Fruit fly (Drosophila melanogaster) whole organism, embryonic: ENCODE data around the gene CG7607.
A peak's percentile ranks its signal among the peaks of the same experiment; 100 is the strongest.

Experiments
- Aef1 ChIP-seq: fragments of 200-800 bp; sonication (Bioruptor generic); IDR thresholded peaks from 3 replicates; pipeline ENCODE4 v1.3.6; 2022; ENCODE audit warnings: missing biosample characterization, missing genetic modification characterization
- CG10209 ChIP-seq: fragments of 200-800 bp; sonication (Bioruptor generic); optimal IDR thresholded peaks from 3 replicates; lab custom pipeline; 2017; ENCODE audit warnings: missing biosample characterization, mild to moderate bottlenecking, missing genetic modification characterization, missing genetic modification reagents
- CG11456 ChIP-seq: fragments of 200-800 bp; sonication (Bioruptor generic); IDR thresholded peaks from 3 replicates; pipeline ENCODE4 v1.3.6; 2022; ENCODE audit warnings: missing biosample characterization, missing genetic modification characterization
- CG14667 ChIP-seq: fragments of 200-800 bp; sonication (Bioruptor generic); IDR thresholded peaks from 2 replicates; pipeline ENCODE4 v1.3.6; 2022; ENCODE audit warnings: missing biosample characterization, missing genetic modification characterization
- CG15011 ChIP-seq: fragments of 200-800 bp; sonication (Bioruptor generic); optimal IDR thresholded peaks from 3 replicates; lab custom pipeline; 2018; ENCODE audit warnings: missing biosample characterization, mild to moderate bottlenecking, missing genetic modification characterization
- CG30431 ChIP-seq: fragments of 200-800 bp; sonication (Bioruptor generic); optimal IDR thresholded peaks from 2 replicates; lab custom pipeline; 2017; ENCODE audit warnings: missing biosample characterization, missing genetic modification characterization
- CG4424 ChIP-seq: fragments of 200-800 bp; sonication (Bioruptor generic); optimal IDR thresholded peaks from 3 replicates; lab custom pipeline; 2016; ENCODE audit warnings: missing biosample characterization, missing genetic modification characterization
- CG6683 ChIP-seq: fragments of 200-800 bp; sonication (Bioruptor generic); optimal IDR thresholded peaks from 2 replicates; lab custom pipeline; 2017; ENCODE audit warnings: missing biosample characterization, mild to moderate bottlenecking, missing genetic modification characterization, missing genetic modification reagents
- CG6791 ChIP-seq: fragments of 200-800 bp; sonication (Bioruptor generic); IDR thresholded peaks from 3 replicates; pipeline ENCODE4 v1.3.6; 2022; ENCODE audit warnings: missing biosample characterization, missing genetic modification characterization; ENCODE audit not compliant: partially characterized antibody
- CG7271 ChIP-seq: fragments of 200-800 bp; sonication (Bioruptor generic); optimal IDR thresholded peaks from 2 replicates; lab custom pipeline; 2018; ENCODE audit warnings: missing biosample characterization, mild to moderate bottlenecking, missing genetic modification characterization, moderate library complexity
- CrebB ChIP-seq: fragments of 200-800 bp; sonication (Bioruptor generic); optimal IDR thresholded peaks from 3 replicates; lab custom pipeline; 2018; ENCODE audit warnings: missing biosample characterization, mild to moderate bottlenecking, missing genetic modification characterization
- D19A ChIP-seq: fragments of 200-800 bp; optimal IDR thresholded peaks from 3 replicates; lab custom pipeline; 2019; ENCODE audit warnings: missing biosample characterization, mild to moderate bottlenecking, missing genetic modification characterization, moderate library complexity
- Dad ChIP-seq: fragments of 200-800 bp; sonication (Bioruptor generic); optimal IDR thresholded peaks from 3 replicates; lab custom pipeline; 2016; ENCODE audit warnings: missing biosample characterization, missing genetic modification characterization
- Deaf1 ChIP-seq: fragments of 200-800 bp; optimal IDR thresholded peaks from 3 replicates; lab custom pipeline; 2019; ENCODE audit warnings: missing biosample characterization, mild to moderate bottlenecking, missing genetic modification characterization, moderate library complexity
- E2f1 ChIP-seq: fragments of 200-800 bp; sonication (Bioruptor generic); IDR thresholded peaks from 2 replicates; pipeline ENCODE4 v1.3.6; 2022; ENCODE audit warnings: missing biosample characterization, missing genetic modification characterization
- Ets65A ChIP-seq: fragments of 200-800 bp; sonication (Bioruptor generic); peaks from one replicate; lab custom pipeline; 2016; ENCODE audit warnings: missing biosample characterization, missing genetic modification characterization
- Gug ChIP-seq: fragments of 200-800 bp; sonication (Bioruptor generic); IDR thresholded peaks from 4 replicates; pipeline ENCODE4 v1.3.6; 2022; ENCODE audit warnings: missing biosample characterization, missing genetic modification characterization
- HHEX ChIP-seq: fragments of 200-800 bp; sonication (Bioruptor generic); optimal IDR thresholded peaks from 3 replicates; lab custom pipeline; 2017; ENCODE audit warnings: missing biosample characterization, mild to moderate bottlenecking, missing genetic modification characterization, missing genetic modification reagents
- Kr ChIP-seq: fragments of 200-800 bp; sonication (Bioruptor generic); optimal IDR thresholded peaks from 2 replicates; lab custom pipeline; 2017; ENCODE audit warnings: missing biosample characterization, mild to moderate bottlenecking, missing genetic modification characterization
- NC2β ChIP-seq: fragments of 200-800 bp; sonication (Bioruptor generic); optimal IDR thresholded peaks from 2 replicates; lab custom pipeline; 2016; ENCODE audit warnings: missing biosample characterization, missing genetic modification characterization
- Oli ChIP-seq: fragments of 200-800 bp; sonication (Bioruptor generic); optimal IDR thresholded peaks from 2 replicates; lab custom pipeline; 2018; ENCODE audit warnings: missing biosample characterization, mild to moderate bottlenecking, missing genetic modification characterization, moderate library complexity
- Side ChIP-seq: fragments of 200-800 bp; sonication (Bioruptor generic); optimal IDR thresholded peaks from 2 replicates; lab custom pipeline; 2016; ENCODE audit warnings: missing biosample characterization, missing genetic modification characterization
- Sox100B ChIP-seq: fragments of 200-800 bp; sonication (Bioruptor generic); optimal IDR thresholded peaks from 3 replicates; lab custom pipeline; 2018; ENCODE audit warnings: missing biosample characterization, mild to moderate bottlenecking, missing genetic modification characterization
- Vsx1 ChIP-seq: fragments of 200-800 bp; sonication (Bioruptor generic); optimal IDR thresholded peaks from 2 replicates; lab custom pipeline; 2017; ENCODE audit warnings: missing biosample characterization, mild to moderate bottlenecking, missing genetic modification characterization, missing genetic modification reagents
- Xrp1 ChIP-seq: fragments of 200-800 bp; sonication (Bioruptor generic); IDR thresholded peaks from 2 replicates; pipeline ENCODE4 v1.3.6; 2022; ENCODE audit warnings: missing biosample characterization, missing genetic modification characterization
- ab ChIP-seq: fragments of 200-800 bp; sonication (Bioruptor generic); optimal IDR thresholded peaks from 2 replicates; lab custom pipeline; 2016; ENCODE audit warnings: missing biosample characterization, missing genetic modification characterization
- abd-A ChIP-seq: fragments of 200-800 bp; sonication (Bioruptor generic); optimal IDR thresholded peaks from 3 replicates; lab custom pipeline; 2019; ENCODE audit warnings: missing biosample characterization, mild to moderate bottlenecking, missing genetic modification characterization, moderate library complexity
- amos ChIP-seq: fragments of 200-800 bp; sonication (Bioruptor generic); IDR thresholded peaks from 2 replicates; pipeline ENCODE4 v1.3.6; 2022; ENCODE audit warnings: missing biosample characterization, missing genetic modification characterization; ENCODE audit not compliant: partially characterized antibody
- bsh ChIP-seq, 2 experiments: fragments of 200-800 bp; sonication (Bioruptor generic); optimal IDR thresholded peaks; 2 replicates each; lab custom pipeline; 2017 to 2018; ENCODE audit warnings: mild to moderate bottlenecking in 2 of 2, missing biosample characterization in 2 of 2, missing genetic modification characterization in 2 of 2, moderate library complexity in 1 of 2
- btn ChIP-seq: fragments of 200-800 bp; sonication (Bioruptor generic); optimal IDR thresholded peaks from 2 replicates; lab custom pipeline; 2016; ENCODE audit warnings: missing biosample characterization, missing genetic modification characterization
- caup ChIP-seq: fragments of 200-800 bp; sonication (Bioruptor generic); optimal IDR thresholded peaks from 3 replicates; lab custom pipeline; 2017; ENCODE audit warnings: missing biosample characterization, mild to moderate bottlenecking, missing genetic modification characterization, moderate library complexity; ENCODE audit not compliant: severe bottlenecking
- chm ChIP-seq: fragments of 200-800 bp; sonication (Bioruptor generic); IDR thresholded peaks from 2 replicates; pipeline ENCODE4 v1.3.6; 2022; ENCODE audit warnings: missing biosample characterization, missing genetic modification characterization
- crc ChIP-seq: fragments of 200-800 bp; sonication (Bioruptor generic); optimal IDR thresholded peaks from 2 replicates; lab custom pipeline; 2016; ENCODE audit warnings: missing biosample characterization, missing genetic modification characterization
- croc ChIP-seq: fragments of 200-800 bp; sonication (Bioruptor generic); conservative IDR thresholded peaks from 3 replicates; pipeline ENCODE4 v1.3.6; 2022; ENCODE audit warnings: missing biosample characterization, missing genetic modification characterization
- crol ChIP-seq: fragments of 200-800 bp; sonication (Bioruptor generic); IDR thresholded peaks from 2 replicates; pipeline ENCODE4 v1.3.6; 2022; ENCODE audit warnings: missing biosample characterization, missing genetic modification characterization
- fd3F ChIP-seq: fragments of 200-800 bp; sonication (Bioruptor generic); optimal IDR thresholded peaks from 2 replicates; lab custom pipeline; 2018; ENCODE audit warnings: missing biosample characterization, mild to moderate bottlenecking, missing genetic modification characterization, moderate library complexity
- gem ChIP-seq: fragments of 200-800 bp; sonication (Bioruptor generic); optimal IDR thresholded peaks from 2 replicates; lab custom pipeline; 2019; ENCODE audit warnings: missing biosample characterization, mild to moderate bottlenecking, missing genetic modification characterization, moderate library complexity
- gt ChIP-seq: fragments of 200-800 bp; sonication (Bioruptor generic); IDR thresholded peaks from 2 replicates; pipeline ENCODE4 v1.3.6; 2022; ENCODE audit warnings: missing biosample characterization, missing genetic modification characterization
- jigr1 ChIP-seq: fragments of 200-800 bp; sonication (Bioruptor generic); IDR thresholded peaks from 3 replicates; pipeline ENCODE4 v1.3.6; 2022; ENCODE audit warnings: missing biosample characterization, missing genetic modification characterization
- kay ChIP-seq: fragments of 200-800 bp; sonication (Bioruptor generic); optimal IDR thresholded peaks from 2 replicates; lab custom pipeline; 2016; ENCODE audit warnings: missing biosample characterization, missing genetic modification characterization
- lab ChIP-seq: fragments of 200-800 bp; sonication (Bioruptor generic); optimal IDR thresholded peaks from 3 replicates; lab custom pipeline; 2017; ENCODE audit warnings: missing biosample characterization, missing genetic modification characterization, mild to moderate bottlenecking, moderate library complexity, missing genetic modification reagents
- lbe ChIP-seq: fragments of 200-800 bp; sonication (Bioruptor generic); optimal IDR thresholded peaks from 2 replicates; lab custom pipeline; 2016; ENCODE audit warnings: missing biosample characterization, mild to moderate bottlenecking, missing genetic modification characterization
- lilli ChIP-seq: fragments of 200-800 bp; sonication (Bioruptor generic); optimal IDR thresholded peaks from 3 replicates; lab custom pipeline; 2016; ENCODE audit warnings: missing biosample characterization, missing genetic modification characterization
- nerfin-1 ChIP-seq: fragments of 200-800 bp; sonication (Bioruptor generic); optimal IDR thresholded peaks from 3 replicates; lab custom pipeline; 2019; ENCODE audit warnings: missing biosample characterization, mild to moderate bottlenecking, missing genetic modification characterization, moderate library complexity
- p53 ChIP-seq: fragments of 200-800 bp; sonication (Bioruptor generic); optimal IDR thresholded peaks from 2 replicates; lab custom pipeline; 2016; ENCODE audit warnings: missing biosample characterization, missing genetic modification characterization
- pita ChIP-seq: fragments of 200-800 bp; sonication (Bioruptor generic); optimal IDR thresholded peaks from 2 replicates; lab custom pipeline; 2017; ENCODE audit warnings: missing biosample characterization, mild to moderate bottlenecking, missing genetic modification characterization
- slbo ChIP-seq: fragments of 200-800 bp; sonication (Bioruptor generic); IDR thresholded peaks from 2 replicates; pipeline ENCODE4 v1.3.6; 2022; ENCODE audit warnings: missing biosample characterization, missing genetic modification characterization
- tio ChIP-seq: fragments of 200-800 bp; sonication (Bioruptor generic); optimal IDR thresholded peaks from 2 replicates; lab custom pipeline; 2017; ENCODE audit warnings: missing biosample characterization, missing genetic modification characterization, inconsistent platforms
- tx ChIP-seq: fragments of 200-800 bp; sonication (Bioruptor generic); optimal IDR thresholded peaks from 2 replicates; lab custom pipeline; 2016; ENCODE audit warnings: missing biosample characterization, missing genetic modification characterization
- zen2 ChIP-seq: fragments of 200-800 bp; sonication (Bioruptor generic); IDR thresholded peaks from 3 replicates; pipeline ENCODE4 v1.3.6; 2022; ENCODE audit warnings: missing biosample characterization, missing genetic modification characterization; ENCODE audit not compliant: partially characterized antibody
- zf30C ChIP-seq: fragments of 200-800 bp; sonication (Bioruptor generic); optimal IDR thresholded peaks from 3 replicates; lab custom pipeline; 2018; ENCODE audit warnings: missing biosample characterization, mild to moderate bottlenecking, missing genetic modification characterization
- zfh2 ChIP-seq: fragments of 200-800 bp; sonication (Bioruptor generic); optimal IDR thresholded peaks from 2 replicates; lab custom pipeline; 2016; ENCODE audit warnings: missing biosample characterization, missing genetic modification characterization

The CG7607 gene

dm6 chr3L:11248303-11248702, 48.9 kb downstream of the CG7607 start (continued):
- TF ChIP-seq zfh2 (GFP tag; lab: Kevin White, UChicago): no peak
- no peak for TF ChIP-seq bsh (GFP tag; optimal IDR thresholded peaks at IDR 0.05; lab: Kevin White, UChicago)
- TF ChIP-seq abd-A: peak; percentile 24
- TF ChIP-seq p53 (GFP tag; lab: Kevin White, UChicago): no peak
- TF ChIP-seq Side (GFP tag; lab: Kevin White, UChicago): no peak
- peak; percentile 25 for TF ChIP-seq lab
- no peak for TF ChIP-seq slbo (GFP tag; lab: Robert Waterston, UW)
- no peak for TF ChIP-seq fd3F (GFP tag; lab: Kevin White, UChicago)
- peak; percentile 22 for TF ChIP-seq caup (GFP tag; lab: Kevin White, UChicago)
- TF ChIP-seq ab: no peak
- TF ChIP-seq crc (GFP tag; lab: Kevin White, UChicago): no peak
- no peak for TF ChIP-seq CG30431 (GFP tag; lab: Kevin White, UChicago)
- no peak for TF ChIP-seq Gug (GFP tag; lab: Robert Waterston, UW)
- no peak for TF ChIP-seq gt
- TF ChIP-seq kay (GFP tag; lab: Kevin White, UChicago): no peak
- no peak for TF ChIP-seq Dad (GFP tag; lab: Kevin White, UChicago)
- no peak for TF ChIP-seq pita (GFP tag; lab: Kevin White, UChicago)
- TF ChIP-seq CG4424 (GFP tag; lab: Kevin White, UChicago): no peak
- TF ChIP-seq croc: no peak
- TF ChIP-seq zf30C (GFP tag; lab: Kevin White, UChicago): peak; percentile 32
- no peak for TF ChIP-seq Ets65A (GFP tag; lab: Kevin White, UChicago)
- no peak; the same call in 2 of the 3 replicates for TF ChIP-seq CG11456 (GFP tag; lab: Robert Waterston, UW)
- TF ChIP-seq Aef1 (GFP tag; lab: Robert Waterston, UW): no peak
- TF ChIP-seq CG14667 (GFP tag; lab: Robert Waterston, UW): no peak
- TF ChIP-seq Sox100B (GFP tag; lab: Kevin White, UChicago): no peak
- peak; percentile 24 for TF ChIP-seq Oli
- TF ChIP-seq CG15011 (GFP tag; lab: Kevin White, UChicago): no peak
- TF ChIP-seq CrebB (tag; lab: Kevin White, UChicago): no peak
- TF ChIP-seq tx (GFP tag; lab: Kevin White, UChicago): no peak
- TF ChIP-seq CG6791 (GFP tag; lab: Robert Waterston, UW): no peak; the same call in 2 of the 3 replicates
- TF ChIP-seq D19A (tag; lab: Kevin White, UChicago): peak; percentile 35
- TF ChIP-seq nerfin-1 (tag; lab: Kevin White, UChicago): no peak
- no peak for TF ChIP-seq Xrp1 (GFP tag; lab: Robert Waterston, UW)
- peak; percentile 77 for TF ChIP-seq chm (GFP tag; lab: Robert Waterston, UW)
- TF ChIP-seq lbe: no peak
- peak; percentile 5 for TF ChIP-seq Vsx1
- TF ChIP-seq tio (GFP tag; lab: Kevin White, UChicago): no peak
- no peak for TF ChIP-seq amos (GFP tag; lab: Robert Waterston, UW)
- TF ChIP-seq gem (tag; lab: Kevin White, UChicago): no peak
- TF ChIP-seq Kr (GFP tag; lab: Kevin White, UChicago): no peak
- no peak for TF ChIP-seq CG6683 (GFP tag; lab: Kevin White, UChicago)
- TF ChIP-seq NC2β (GFP tag; lab: Kevin White, UChicago): no peak
- TF ChIP-seq E2f1 (GFP tag; lab: Robert Waterston, UW): no peak
- TF ChIP-seq jigr1 (GFP tag; lab: Robert Waterston, UW): no peak
- TF ChIP-seq lilli: peak; percentile 9
- peak; percentile 9 for TF ChIP-seq Deaf1 (tag; lab: Kevin White, UChicago)
- no peak for TF ChIP-seq CG10209 (GFP tag; lab: Kevin White, UChicago)
- no peak for TF ChIP-seq btn (GFP tag; lab: Kevin White, UChicago)
- peak; percentile 31 for TF ChIP-seq HHEX (GFP tag; lab: Kevin White, UChicago)
- TF ChIP-seq crol: no peak
- no peak for TF ChIP-seq CG7271
- no peak for TF ChIP-seq zen2 (GFP tag; lab: Robert Waterston, UW)
